Worm (Caenorhabditis elegans): ENCODE data around the gene srx-134.

srx-134 gene

ce11 chrV:13818824-13819408 is 37.4 kb downstream of the srx-134 start, which contains the start of gene sel-10 (continued):
- TF ChIP-seq hlh-12 (tag; optimal IDR thresholded peaks at IDR 0.05) = no peak
- TF ChIP-seq ceh-27 (GFP tag; optimal IDR thresholded peaks at IDR 0.05) = no peak
- no peak for TF ChIP-seq nhr-90 (tag; optimal IDR thresholded peaks at IDR 0.05)
- TF ChIP-seq ceh-40 (GFP tag; IDR thresholded peaks at IDR 0.05) = no peak
- TF ChIP-seq F22D6.2 (tag; optimal IDR thresholded peaks at IDR 0.05) = no peak
- TF ChIP-seq F52B5.7 (tag; optimal IDR thresholded peaks at IDR 0.05) = no peak
- no peak for TF ChIP-seq athp-1 (tag; optimal IDR thresholded peaks at IDR 0.05)
- no peak for TF ChIP-seq nhr-179 (tag; optimal IDR thresholded peaks at IDR 0.05)
- TF ChIP-seq lin-35 (GFP tag; optimal IDR thresholded peaks at IDR 0.05) = peak in 1 of 3 experiments; percentile 79
- TF ChIP-seq ceh-58 (GFP tag; IDR thresholded peaks at IDR 0.05) = no peak
- no peak for TF ChIP-seq ztf-28 (GFP tag; IDR thresholded peaks at IDR 0.05)
- TF ChIP-seq lsy-27 (tag; optimal IDR thresholded peaks at IDR 0.05; ENCODE audit: borderline replicate concordance, insufficient read depth) = no peak
- TF ChIP-seq F33H1.4 (GFP tag; IDR thresholded peaks at IDR 0.05) = no peak; the same call in 1 of the 2 replicates
- no peak for TF ChIP-seq somi-1 (GFP tag; optimal IDR thresholded peaks at IDR 0.05)
- no peak for TF ChIP-seq ceh-100 (GFP tag; IDR thresholded peaks at IDR 0.05)
- no peak for TF ChIP-seq mel-28 (tag; optimal IDR thresholded peaks at IDR 0.05; ENCODE audit: borderline replicate concordance)
- peak; percentile 31; the same call in 1 of the 2 replicates for TF ChIP-seq rcor-1 (GFP tag; IDR thresholded peaks at IDR 0.05)
- TF ChIP-seq him-1 (tag; optimal IDR thresholded peaks at IDR 0.05) = no peak
- no peak for TF ChIP-seq Y67H2A.10 (GFP tag; conservative IDR thresholded peaks at IDR 0.05)
- no peak for TF ChIP-seq gei-17 (GFP tag; optimal IDR thresholded peaks at IDR 0.05)
- no peak for TF ChIP-seq nhr-120 (GFP tag; IDR thresholded peaks at IDR 0.05)
- no peak for TF ChIP-seq atf-7 (tag; optimal IDR thresholded peaks at IDR 0.05)
- TF ChIP-seq let-607 (tag; optimal IDR thresholded peaks at IDR 0.05) = no peak
- TF ChIP-seq sptf-2 (GFP tag; optimal IDR thresholded peaks at IDR 0.05) = no peak
- no peak for TF ChIP-seq T07F8.4 (tag; optimal IDR thresholded peaks at IDR 0.05)
- TF ChIP-seq dox-1 (GFP tag; IDR thresholded peaks at IDR 0.05) = no peak; the same call in 1 of the 2 replicates
- TF ChIP-seq fkh-3 (tag; optimal IDR thresholded peaks at IDR 0.05) = no peak
- TF ChIP-seq lir-1 (GFP tag; conservative IDR thresholded peaks at IDR 0.05) = no peak; the same call in 1 of the 2 replicates
- TF ChIP-seq egl-44 (GFP tag; IDR thresholded peaks at IDR 0.05) = no peak
- no peak for TF ChIP-seq akir-1 (GFP tag; optimal IDR thresholded peaks at IDR 0.05)
- TF ChIP-seq snpc-3.4 (tag; optimal IDR thresholded peaks at IDR 0.05) = peak; percentile 18
- TF ChIP-seq hlh-26 (GFP tag; conservative IDR thresholded peaks at IDR 0.05) = no peak
- TF ChIP-seq pbrm-1 (GFP tag; IDR thresholded peaks at IDR 0.05) = no peak
- TF ChIP-seq B0019.2 (GFP tag; conservative IDR thresholded peaks at IDR 0.05) = no peak
- no peak for TF ChIP-seq lin-54 (GFP tag; optimal IDR thresholded peaks at IDR 0.05)
- peak; percentile 66 for TF ChIP-seq nhr-80 (tag; optimal IDR thresholded peaks at IDR 0.05)
- no peak for TF ChIP-seq lin-40 (tag; optimal IDR thresholded peaks at IDR 0.05)
- TF ChIP-seq B0261.1 (tag; optimal IDR thresholded peaks at IDR 0.05) = no peak
- 0 out of 2 replicates have a peak, but pooled peaks have one; percentile 20 for TF ChIP-seq attf-3 (GFP tag; conservative IDR thresholded peaks at IDR 0.05)
- TF ChIP-seq F23B12.7 (tag; optimal IDR thresholded peaks at IDR 0.05; ENCODE audit: insufficient read depth) = peak; percentile 40
- no peak for TF ChIP-seq die-1 (tag; optimal IDR thresholded peaks at IDR 0.05)
- TF ChIP-seq D2030.7 (GFP tag; IDR thresholded peaks at IDR 0.05) = no peak
- no peak for TF ChIP-seq hmg-1.2 (GFP tag; IDR thresholded peaks at IDR 0.05)
- no peak for TF ChIP-seq lag-1 (GFP tag; IDR thresholded peaks at IDR 0.05)
- TF ChIP-seq Y53G8AR.9 (GFP tag; conservative IDR thresholded peaks at IDR 0.05) = no peak
- TF ChIP-seq ztf-25 (GFP tag; IDR thresholded peaks at IDR 0.05) = no peak
- TF ChIP-seq Y79H2A.3 (GFP tag; conservative IDR thresholded peaks at IDR 0.05) = no peak
